Fruit fly (Drosophila melanogaster): ENCODE measurements around the gene CG42692.
A peak's percentile ranks its signal among the peaks of the same experiment; 100 is the strongest.

Gene CG42692

dm6 chr2L:14022130-14022735, 14.3 kb downstream of the CG42692 start (continued):
- TF ChIP-seq CG5245 (GFP tag; optimal IDR thresholded peaks at IDR 0.05) (peak; percentile 52), Jarid2 (GFP tag; optimal IDR thresholded peaks at IDR 0.05) (peak; percentile 79), CG17612 (GFP tag; IDR thresholded peaks at IDR 0.05) (peak; percentile 65), CG12744 (GFP tag; optimal IDR thresholded peaks at IDR 0.05) (no peak), CG11247 (GFP tag; IDR thresholded peaks at IDR 0.05) (peak; percentile 83), ranshi (GFP tag; IDR thresholded peaks at IDR 0.05) (peak; percentile 94), gcm (GFP tag; optimal IDR thresholded peaks at IDR 0.05) (peak; percentile 95), CG11560 (tag; IDR thresholded peaks at IDR 0.05) (peak; percentile 83; the same call in 2 of the 3 replicates), Gug (GFP tag; IDR thresholded peaks at IDR 0.05) (peak; percentile 82), CG10321 (GFP tag; IDR thresholded peaks at IDR 0.05) (peak; percentile 75; the same call in 1 of the 2 replicates), jumu (GFP tag; optimal IDR thresholded peaks at IDR 0.05) (peak; percentile 23), NC2α (GFP tag; optimal IDR thresholded peaks at IDR 0.05) (no peak), CG4404 (GFP tag; IDR thresholded peaks at IDR 0.05) (peak; percentile 82), kni (GFP tag; optimal IDR thresholded peaks at IDR 0.05) (no peak), az2 (GFP tag; optimal IDR thresholded peaks at IDR 0.05) (peak; percentile 81), CG33557 (GFP tag; optimal IDR thresholded peaks at IDR 0.05) (peak; percentile 93), CG2199 (GFP tag; IDR thresholded peaks at IDR 0.05) (peak; percentile 9; the same call in 2 of the 3 replicates), Aef1 (GFP tag; IDR thresholded peaks at IDR 0.05) (peak; percentile 84), h (optimal IDR thresholded peaks at IDR 0.05) (no peak), Mrtf (GFP tag; IDR thresholded peaks at IDR 0.05) (peak; percentile 88), CG6175 (GFP tag; IDR thresholded peaks at IDR 0.05) (peak; percentile 36; the same call in 2 of the 3 replicates), Sox100B (GFP tag; optimal IDR thresholded peaks at IDR 0.05) (peak; percentile 95), CG1792 (GFP tag; optimal IDR thresholded peaks at IDR 0.05) (peak; percentile 26), CG17802 (tag; optimal IDR thresholded peaks at IDR 0.05) (peak; percentile 65), phol (tag; optimal IDR thresholded peaks at IDR 0.05) (peak; percentile 97), CG1233 (GFP tag; optimal IDR thresholded peaks at IDR 0.05) (peak; percentile 94), dimm (GFP tag; IDR thresholded peaks at IDR 0.05) (peak; percentile 81), CG4617 (GFP tag; optimal IDR thresholded peaks at IDR 0.05; ENCODE audit: borderline replicate concordance) (peak; percentile 41), CG8089 (GFP tag; optimal IDR thresholded peaks at IDR 0.05) (no peak), inv (GFP tag; IDR thresholded peaks at IDR 0.05; ENCODE audit: partially characterized antibody) (no peak), YL-1 (GFP tag; optimal IDR thresholded peaks at IDR 0.05) (peak; percentile 84), Usf (GFP tag; optimal IDR thresholded peaks at IDR 0.05) (peak; percentile 72), Atf3 (GFP tag; optimal IDR thresholded peaks at IDR 0.05) (peak; percentile 49), pum (GFP tag; optimal IDR thresholded peaks at IDR 0.05) (peak; percentile 40), CG1602 (GFP tag; optimal IDR thresholded peaks at IDR 0.05) (peak; percentile 86), yki (optimal IDR thresholded peaks at IDR 0.05) (no peak), tio (GFP tag; optimal IDR thresholded peaks at IDR 0.05) (peak; percentile 79), CG7271 (tag; optimal IDR thresholded peaks at IDR 0.05) (peak; percentile 72), bsh (GFP tag; optimal IDR thresholded peaks at IDR 0.05) (peak; percentile 65 to 96), CG17186 (GFP tag; optimal IDR thresholded peaks at IDR 0.05) (peak; percentile 43), CG2116 (GFP tag; optimal IDR thresholded peaks at IDR 0.05) (peak; percentile 70), pita (GFP tag; optimal IDR thresholded peaks at IDR 0.05) (no peak), CG8765 (GFP tag; IDR thresholded peaks at IDR 0.05) (no peak; the same call in 1 of the 2 replicates), CG18764 (GFP tag; optimal IDR thresholded peaks at IDR 0.05) (peak; percentile 77), CG12659 (GFP tag; optimal IDR thresholded peaks at IDR 0.05) (peak; percentile 97), CkIIα-i1 (GFP tag; IDR thresholded peaks at IDR 0.05) (0 out of 2 replicates have a peak, but pooled peaks have one; percentile 23), CG33213 (GFP tag; optimal IDR thresholded peaks at IDR 0.05) (peak; percentile 26), CG10565 (GFP tag; optimal IDR thresholded peaks at IDR 0.05) (no peak), CG3726 (GFP tag; IDR thresholded peaks at IDR 0.05) (peak; percentile 73), sens (GFP tag) (peak; percentile 88), fd64A (GFP tag; optimal IDR thresholded peaks at IDR 0.05) (no peak)
